Fruit fly (Drosophila melanogaster): ENCODE data around the gene Eig71Ej.
A peak's percentile ranks its signal among the peaks of the same experiment; 100 is the strongest.

- TF ChIP-seq CG6808 (GFP tag; optimal IDR thresholded peaks at IDR 0.05) (no peak), Hr39 (GFP tag; optimal IDR thresholded peaks at IDR 0.05) (no peak), CG10631 (GFP tag; optimal IDR thresholded peaks at IDR 0.05) (peak; percentile 9), CG9139 (GFP tag; optimal IDR thresholded peaks at IDR 0.05) (no peak), CG4318 (GFP tag; optimal IDR thresholded peaks at IDR 0.05) (no peak), ss (GFP tag; optimal IDR thresholded peaks at IDR 0.05) (no peak), CG6854 (GFP tag; optimal IDR thresholded peaks at IDR 0.05) (no peak), CG34406 (GFP tag; optimal IDR thresholded peaks at IDR 0.05) (no peak), Smox (GFP tag; optimal IDR thresholded peaks at IDR 0.05) (no peak), Ets21C (GFP tag; optimal IDR thresholded peaks at IDR 0.05) (no peak)
Observed at dm6 chr3L:15677662-15678061, 16.8 kb upstream of the Eig71Ej start.
